Worm (Caenorhabditis elegans) whole organism, young adult: ENCODE results near the gene hif-1.

Experiments used
- B0261.1 ChIP-seq: sonication (generic microtip); optimal IDR thresholded peaks from 2 replicates; lab custom pipeline; 2016; ENCODE audit warnings: mild to moderate bottlenecking, missing genetic modification characterization, moderate library complexity, missing compliant biosample characterization
- B0336.3 ChIP-seq: fragments of 200-800 bp; sonication (Bioruptor generic); IDR thresholded peaks from 2 replicates; pipeline ENCODE4 v1.3.6; 2022; ENCODE audit warnings: missing genetic modification characterization, missing compliant biosample characterization
- C06A6.2 ChIP-seq: fragments of 200-800 bp; sonication (Bioruptor generic); conservative IDR thresholded peaks from 2 replicates; pipeline ENCODE4 v1.3.6; 2022; ENCODE audit warnings: missing genetic modification characterization, missing compliant biosample characterization
- F49E8.2 ChIP-seq: sonication (generic microtip); optimal IDR thresholded peaks from 3 replicates; lab custom pipeline; 2017; ENCODE audit warnings: missing genetic modification characterization, mild to moderate bottlenecking, missing compliant biosample characterization, antibody characterized with exemption, moderate library complexity; ENCODE audit not compliant: insufficient read depth
- F52B5.7 ChIP-seq: sonication (generic microtip); optimal IDR thresholded peaks from 2 replicates; lab custom pipeline; 2016; ENCODE audit warnings: mild to moderate bottlenecking, missing genetic modification characterization, missing compliant biosample characterization
- F55B11.4 ChIP-seq: sonication (generic microtip); optimal IDR thresholded peaks from 2 replicates; lab custom pipeline; 2016; ENCODE audit warnings: missing compliant biosample characterization, missing genetic modification characterization, borderline replicate concordance; ENCODE audit not compliant: insufficient read depth
- K11D2.4 ChIP-seq: fragments of 200-800 bp; sonication (Bioruptor generic); IDR thresholded peaks from 2 replicates; pipeline ENCODE4 v1.3.6; 2022; ENCODE audit warnings: missing genetic modification reagents, missing genetic modification characterization, missing compliant biosample characterization
- K12H6.12 ChIP-seq: fragments of 200-800 bp; sonication (Bioruptor generic); optimal IDR thresholded peaks from 2 replicates; lab custom pipeline; 2018; ENCODE audit warnings: mild to moderate bottlenecking, missing genetic modification characterization, missing compliant biosample characterization
- Y53G8AR.9 ChIP-seq: fragments of 200-800 bp; sonication (Bioruptor generic); conservative IDR thresholded peaks from 2 replicates; pipeline ENCODE4 v1.3.6; 2022; ENCODE audit warnings: missing genetic modification reagents, missing genetic modification characterization, missing compliant biosample characterization
- Y67H2A.10 ChIP-seq: fragments of 200-800 bp; sonication (Bioruptor generic); conservative IDR thresholded peaks from 2 replicates; pipeline ENCODE4 v1.3.6; 2022; ENCODE audit warnings: missing genetic modification reagents, missing genetic modification characterization, missing compliant biosample characterization
- akir-1 ChIP-seq: fragments of 200-800 bp; sonication (Bioruptor generic); optimal IDR thresholded peaks from 2 replicates; lab custom pipeline; 2018; ENCODE audit warnings: mild to moderate bottlenecking, missing genetic modification characterization, moderate library complexity, missing compliant biosample characterization
- ama-1 ChIP-seq, 3 experiments: fragments of 150-350 bp in 1 of 3; sonication (generic microtip) in 2 of 3; optimal IDR thresholded peaks; 2 replicates each; lab custom pipeline; 2014 to 2018; ENCODE audit warnings: missing biosample characterization in 2 of 3, missing genetic modification characterization in 2 of 3, missing genetic modification reagents in 2 of 3
- aptf-2 ChIP-seq: fragments of 200-800 bp; sonication (Bioruptor generic); conservative IDR thresholded peaks from 2 replicates; pipeline ENCODE4 v1.3.6; 2022; ENCODE audit warnings: missing genetic modification reagents, missing genetic modification characterization, missing compliant biosample characterization
- aptf-3 ChIP-seq: fragments of 200-800 bp; sonication (Bioruptor generic); IDR thresholded peaks from 2 replicates; pipeline ENCODE4 v1.3.6; 2022; ENCODE audit warnings: missing genetic modification characterization, missing compliant biosample characterization
- attf-5 ChIP-seq: fragments of 200-800 bp; sonication (Bioruptor generic); optimal IDR thresholded peaks from 2 replicates; lab custom pipeline; 2018; ENCODE audit warnings: mild to moderate bottlenecking, missing genetic modification characterization, missing compliant biosample characterization
- ceh-27 ChIP-seq: fragments of 200-800 bp; sonication (Bioruptor generic); optimal IDR thresholded peaks from 2 replicates; lab custom pipeline; 2018; ENCODE audit warnings: mild to moderate bottlenecking, missing genetic modification characterization, moderate library complexity, missing compliant biosample characterization
- dox-1 ChIP-seq: fragments of 200-800 bp; sonication (Bioruptor generic); IDR thresholded peaks from 2 replicates; pipeline ENCODE4 v1.3.6; 2022; ENCODE audit warnings: missing genetic modification reagents, missing genetic modification characterization, missing compliant biosample characterization
- gei-17 ChIP-seq: fragments of 200-800 bp; sonication (Bioruptor generic); optimal IDR thresholded peaks from 2 replicates; lab custom pipeline; 2018; ENCODE audit warnings: mild to moderate bottlenecking, missing genetic modification characterization, missing compliant biosample characterization
- him-1 ChIP-seq: sonication (generic microtip); optimal IDR thresholded peaks from 2 replicates; lab custom pipeline; 2016; ENCODE audit warnings: missing genotype, missing genetic modification reagents, missing genetic modification characterization, missing compliant biosample characterization
- hlh-12 ChIP-seq: sonication (generic microtip); optimal IDR thresholded peaks from 2 replicates; lab custom pipeline; 2016; ENCODE audit warnings: missing genetic modification characterization, missing compliant biosample characterization
- hmg-1.2 ChIP-seq: fragments of 200-800 bp; sonication (Bioruptor generic); IDR thresholded peaks from 2 replicates; pipeline ENCODE4 v1.3.6; 2022; ENCODE audit warnings: missing genetic modification reagents, missing genetic modification characterization, missing compliant biosample characterization
- hmg-20 ChIP-seq: fragments of 200-800 bp; sonication (Bioruptor generic); IDR thresholded peaks from 2 replicates; pipeline ENCODE4 v1.3.6; 2022; ENCODE audit warnings: missing genetic modification reagents, missing genetic modification characterization, missing compliant biosample characterization
- lin-26 ChIP-seq: fragments of 200-800 bp; sonication (Bioruptor generic); IDR thresholded peaks from 2 replicates; pipeline ENCODE4 v1.3.6; 2022; ENCODE audit warnings: missing genetic modification reagents, missing genetic modification characterization, missing compliant biosample characterization
- lin-40 ChIP-seq: sonication (generic microtip); optimal IDR thresholded peaks from 2 replicates; lab custom pipeline; 2016; ENCODE audit warnings: missing genetic modification characterization, mild to moderate bottlenecking, missing compliant biosample characterization, missing genotype, missing genetic modification reagents
- lin-54 ChIP-seq: fragments of 200-800 bp; sonication (Bioruptor generic); optimal IDR thresholded peaks from 2 replicates; lab custom pipeline; 2018; ENCODE audit warnings: mild to moderate bottlenecking, missing genetic modification characterization, missing compliant biosample characterization
- madf-10 ChIP-seq: sonication (generic microtip); optimal IDR thresholded peaks from 2 replicates; lab custom pipeline; 2016; ENCODE audit warnings: mild to moderate bottlenecking, missing genetic modification characterization, missing compliant biosample characterization
- madf-3 ChIP-seq: fragments of 200-800 bp; sonication (Bioruptor generic); IDR thresholded peaks from 2 replicates; pipeline ENCODE4 v1.3.6; 2022; ENCODE audit warnings: missing genetic modification reagents, missing genetic modification characterization, missing compliant biosample characterization
- madf-6 ChIP-seq: fragments of 200-800 bp; sonication (Bioruptor generic); IDR thresholded peaks from 2 replicates; pipeline ENCODE4 v1.3.6; 2022; ENCODE audit warnings: missing genetic modification reagents, missing genetic modification characterization, missing compliant biosample characterization
- madf-8 ChIP-seq: fragments of 200-800 bp; sonication (Bioruptor generic); conservative IDR thresholded peaks from 2 replicates; pipeline ENCODE4 v1.3.6; 2022; ENCODE audit warnings: missing genetic modification reagents, missing genetic modification characterization, missing compliant biosample characterization
- mcd-1 ChIP-seq: fragments of 200-800 bp; sonication (Bioruptor generic); IDR thresholded peaks from 2 replicates; pipeline ENCODE4 v1.3.6; 2022; ENCODE audit warnings: missing genetic modification reagents, missing genetic modification characterization, missing compliant biosample characterization
- mel-28 ChIP-seq: sonication (generic microtip); optimal IDR thresholded peaks from 2 replicates; lab custom pipeline; 2016; ENCODE audit warnings: borderline replicate concordance, mild to moderate bottlenecking, missing genetic modification characterization, missing compliant biosample characterization
- nfya-2 ChIP-seq: fragments of 200-800 bp; sonication (Bioruptor generic); IDR thresholded peaks from 2 replicates; pipeline ENCODE4 v1.3.6; 2022; ENCODE audit warnings: missing genetic modification reagents, missing genetic modification characterization, missing compliant biosample characterization
- nfyb-1 ChIP-seq: fragments of 200-800 bp; sonication (Bioruptor generic); IDR thresholded peaks from 2 replicates; pipeline ENCODE4 v1.3.6; 2022; ENCODE audit warnings: missing genetic modification reagents, missing genetic modification characterization, missing compliant biosample characterization
- nhr-80 ChIP-seq: sonication (generic microtip); optimal IDR thresholded peaks from 2 replicates; lab custom pipeline; 2016; ENCODE audit warnings: missing genetic modification characterization, missing compliant biosample characterization
- nhr-90 ChIP-seq: sonication (generic microtip); optimal IDR thresholded peaks from 2 replicates; lab custom pipeline; 2016; ENCODE audit warnings: missing genotype, mild to moderate bottlenecking, missing genetic modification characterization, missing compliant biosample characterization
- pbrm-1 ChIP-seq: fragments of 200-800 bp; sonication (Bioruptor generic); IDR thresholded peaks from 2 replicates; pipeline ENCODE4 v1.3.6; 2022; ENCODE audit warnings: missing genetic modification reagents, missing genetic modification characterization, missing compliant biosample characterization
- rec-8 ChIP-seq, 2 experiments: sonication (generic microtip); optimal IDR thresholded peaks; 2 replicates each; lab custom pipeline; 2016; ENCODE audit warnings: mild to moderate bottlenecking in 2 of 2, missing genetic modification characterization in 2 of 2, missing genetic modification reagents in 2 of 2, missing genotype in 2 of 2, missing biosample characterization in 1 of 2, missing compliant biosample characterization in 1 of 2, moderate library complexity in 1 of 2
- snpc-4 ChIP-seq, 5 experiments: fragments of 150-350 bp in 1 of 5; sonication (generic microtip) in 4 of 5; optimal IDR thresholded peaks; 2 replicates each; lab custom pipeline; 2014 to 2018; ENCODE audit warnings: missing genetic modification characterization in 5 of 5, missing biosample characterization in 3 of 5, antibody characterized with exemption in 2 of 5, mild to moderate bottlenecking in 2 of 5, missing compliant biosample characterization in 2 of 5, missing genotype in 2 of 5, moderate library complexity in 2 of 5, missing genetic modification reagents in 1 of 5
- somi-1 ChIP-seq: fragments of 200-800 bp; sonication (Bioruptor generic); optimal IDR thresholded peaks from 2 replicates; lab custom pipeline; 2018; ENCODE audit warnings: mild to moderate bottlenecking, missing genetic modification characterization, missing compliant biosample characterization
- tbp1 ChIP-seq: fragments of 200-800 bp; sonication (Bioruptor generic); optimal IDR thresholded peaks from 2 replicates; lab custom pipeline; 2018; ENCODE audit warnings: mild to moderate bottlenecking, missing genetic modification characterization, missing compliant biosample characterization
- zfh-2 ChIP-seq: fragments of 200-800 bp; sonication (Bioruptor generic); conservative IDR thresholded peaks from 2 replicates; pipeline ENCODE4 v1.3.6; 2022; ENCODE audit warnings: missing genetic modification reagents, missing genetic modification characterization, missing compliant biosample characterization
- ztf-18 ChIP-seq: sonication (generic microtip); optimal IDR thresholded peaks from 2 replicates; lab custom pipeline; 2016; ENCODE audit warnings: missing genotype, mild to moderate bottlenecking, missing genetic modification characterization, missing compliant biosample characterization
- ztf-22 ChIP-seq: fragments of 200-800 bp; sonication (Bioruptor generic); optimal IDR thresholded peaks from 2 replicates; lab custom pipeline; 2018; ENCODE audit warnings: mild to moderate bottlenecking, missing genetic modification characterization, moderate library complexity, missing compliant biosample characterization
- ztf-3 ChIP-seq: fragments of 200-800 bp; sonication (Bioruptor generic); optimal IDR thresholded peaks from 2 replicates; lab custom pipeline; 2018; ENCODE audit warnings: mild to moderate bottlenecking, missing genetic modification characterization, missing compliant biosample characterization

Gene hif-1

ce11 chrV:20775269-20775668 is 4.9 kb upstream of the hif-1 start, which contains the start of gene F38A6.4:
F38A6.4 (minus strand) TSS chrV:20775369.
- TF ChIP-seq him-1 (tag; lab: Kevin White, UChicago) (no peak), nfyb-1 (no peak), gei-17 (GFP tag; lab: Kevin White, UChicago) (no peak), madf-8 (no peak), hmg-1.2 (GFP tag; lab: Robert Waterston, UW) (no peak), aptf-3 (no peak), K12H6.12 (tag; lab: Kevin White, UChicago) (no peak), F49E8.2 (tag; lab: Kevin White, UChicago) (no peak), nfya-2 (no peak), C06A6.2 (GFP tag; lab: Robert Waterston, UW) (no peak), pbrm-1 (GFP tag; lab: Robert Waterston, UW) (no peak), rec-8 (tag; optimal IDR thresholded peaks at IDR 0.05; lab: Kevin White, UChicago) (no peak), Y53G8AR.9 (GFP tag; lab: Robert Waterston, UW) (no peak)

DNA sequence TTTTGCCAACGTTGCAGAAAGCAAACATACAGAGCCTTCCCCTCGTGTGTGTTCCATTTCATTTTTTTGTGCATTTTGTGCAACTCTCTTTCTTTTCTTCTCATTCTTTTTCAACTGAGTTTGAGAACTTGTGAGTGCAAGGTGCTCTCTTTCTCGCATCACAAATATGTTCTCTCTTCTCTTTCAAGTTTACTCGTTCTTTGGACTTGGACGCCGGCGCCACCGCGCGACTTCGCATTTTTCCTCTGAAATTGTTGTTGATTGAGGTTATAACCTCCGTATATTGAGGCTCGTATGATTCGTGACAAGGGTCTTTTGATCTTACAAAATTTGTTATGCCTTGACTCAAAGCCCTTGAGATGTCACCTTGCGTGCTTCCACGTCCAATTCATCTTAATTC is 3.4 kb upstream of the hif-1 start:
- TF ChIP-seq Y67H2A.10: no peak
- peak; percentile 58 for TF ChIP-seq nhr-80
- no peak for TF ChIP-seq hlh-12 (tag; lab: Kevin White, UChicago)
- TF ChIP-seq attf-5 (GFP tag; lab: Kevin White, UChicago): peak; percentile 10
- no peak for TF ChIP-seq ztf-18
- TF ChIP-seq ama-1 (optimal IDR thresholded peaks at IDR 0.05; lab: Kevin White, UChicago): peak; percentile 60
- TF ChIP-seq ama-1 (GFP tag; optimal IDR thresholded peaks at IDR 0.05; lab: Kevin White, UChicago): no peak
- peak; percentile 99 for TF ChIP-seq madf-10 (tag; lab: Kevin White, UChicago)
- TF ChIP-seq madf-8: no peak
- TF ChIP-seq mcd-1 (GFP tag; lab: Robert Waterston, UW): 0 out of 2 replicates have a peak, but pooled peaks have one; percentile 29
- TF ChIP-seq akir-1 (GFP tag; lab: Kevin White, UChicago): no peak
- no peak for TF ChIP-seq F52B5.7 (tag; lab: Kevin White, UChicago)
- no peak for TF ChIP-seq B0261.1 (tag; lab: Kevin White, UChicago)
- peak; percentile 31; the same call in 1 of the 2 replicates for TF ChIP-seq madf-6 (GFP tag; lab: Robert Waterston, UW)
- TF ChIP-seq ztf-22: peak; percentile 15
- TF ChIP-seq zfh-2: no peak
- TF ChIP-seq F49E8.2 (tag; lab: Kevin White, UChicago): no peak
- peak; percentile 35 for TF ChIP-seq lin-54 (GFP tag; lab: Kevin White, UChicago)
- TF ChIP-seq snpc-4 (GFP tag; optimal IDR thresholded peaks at IDR 0.05; lab: Kevin White, UChicago): no peak
- TF ChIP-seq snpc-4 (tag; optimal IDR thresholded peaks at IDR 0.05; lab: Kevin White, UChicago): peak in 1 of 4 experiments; percentile 4
- TF ChIP-seq K11D2.4 (GFP tag; lab: Robert Waterston, UW): peak; percentile 61; the same call in 1 of the 2 replicates
- peak; percentile 81 for TF ChIP-seq ceh-27 (GFP tag; lab: Kevin White, UChicago)
- TF ChIP-seq F55B11.4 (tag; lab: Kevin White, UChicago): no peak
- peak; percentile 40 for TF ChIP-seq tbp1 (GFP tag; lab: Kevin White, UChicago)
- peak; percentile 69; the same call in 1 of the 2 replicates for TF ChIP-seq madf-3
- TF ChIP-seq Y53G8AR.9 (GFP tag; lab: Robert Waterston, UW): peak; percentile 70; the same call in 1 of the 2 replicates
- peak; percentile 55 for TF ChIP-seq hmg-1.2 (GFP tag; lab: Robert Waterston, UW)
- peak; percentile 21 for TF ChIP-seq K12H6.12 (tag; lab: Kevin White, UChicago)
- TF ChIP-seq hmg-20 (GFP tag; lab: Robert Waterston, UW): no peak
- 0 out of 2 replicates have a peak, but pooled peaks have one; percentile 33 for TF ChIP-seq B0336.3
- TF ChIP-seq ztf-3: no peak
- TF ChIP-seq lin-26 (GFP tag; lab: Robert Waterston, UW): 0 out of 2 replicates have a peak, but pooled peaks have one; percentile 23
- TF ChIP-seq aptf-2 (GFP tag; lab: Robert Waterston, UW): no peak
- TF ChIP-seq dox-1: peak; percentile 27; the same call in 1 of the 2 replicates
- peak; percentile 58 for TF ChIP-seq lin-40 (tag; lab: Kevin White, UChicago)
- TF ChIP-seq mel-28 (tag; lab: Kevin White, UChicago): no peak
- peak; percentile 17 for TF ChIP-seq nhr-90
- no peak for TF ChIP-seq somi-1 (GFP tag; lab: Kevin White, UChicago)
- peak; percentile 65; the same call in 1 of the 2 replicates for TF ChIP-seq nfyb-1
